Worm (Caenorhabditis elegans): ENCODE data around the gene Y22D7AR.2.
A peak's percentile ranks its signal among the peaks of the same experiment; 100 is the strongest.

Y22D7AR.2 gene

ce11 chrIII:1743081-1743480 is 37.3 kb downstream of the Y22D7AR.2 start:
- TF ChIP-seq dve-1 (tag; optimal IDR thresholded peaks at IDR 0.05) (no peak), che-1 (tag; optimal IDR thresholded peaks at IDR 0.05) (no peak), ahr-1 (tag; optimal IDR thresholded peaks at IDR 0.05) (no peak), unc-55 (GFP tag; optimal IDR thresholded peaks at IDR 0.05) (no peak), pax-1 (tag; optimal IDR thresholded peaks at IDR 0.05) (no peak), nhr-11 (tag; optimal IDR thresholded peaks at IDR 0.05) (no peak), hlh-13 (GFP tag; optimal IDR thresholded peaks at IDR 0.05) (no peak), nhr-232 (tag; optimal IDR thresholded peaks at IDR 0.05) (no peak)

- TF ChIP-seq ceh-34 (tag; optimal IDR thresholded peaks at IDR 0.05): no peak
- peak; percentile 57 for TF ChIP-seq unc-42 (tag; optimal IDR thresholded peaks at IDR 0.05)
- TF ChIP-seq nhr-232 (tag; optimal IDR thresholded peaks at IDR 0.05): no peak
- TF ChIP-seq elt-2 (tag; optimal IDR thresholded peaks at IDR 0.05): no peak
- TF ChIP-seq lim-6 (tag; optimal IDR thresholded peaks at IDR 0.05): no peak
- TF ChIP-seq eyg-1 (tag; optimal IDR thresholded peaks at IDR 0.05): no peak
Observed at ce11 chrIII:1743488-1744020, 37.8 kb downstream of the Y22D7AR.2 start.

ce11 chrIII:1744486-1744885 is 38.7 kb downstream of the Y22D7AR.2 start:
- TF ChIP-seq K02D7.2 (tag; optimal IDR thresholded peaks at IDR 0.05) (no peak), gmeb-2 (tag; optimal IDR thresholded peaks at IDR 0.05) (no peak), pqm-1 (tag; optimal IDR thresholded peaks at IDR 0.05) (no peak), C38D4.7 (GFP tag; optimal IDR thresholded peaks at IDR 0.05) (no peak), syd-9 (tag; optimal IDR thresholded peaks at IDR 0.05) (no peak), ref-2 (tag; optimal IDR thresholded peaks at IDR 0.05) (no peak), fkh-10 (GFP tag; optimal IDR thresholded peaks at IDR 0.05) (no peak), ceh-24 (tag; optimal IDR thresholded peaks at IDR 0.05) (no peak), dmd-4 (tag; optimal IDR thresholded peaks at IDR 0.05; ENCODE audit: borderline replicate concordance) (no peak), pros-1 (tag; optimal IDR thresholded peaks at IDR 0.05) (no peak), ttx-3 (tag; optimal IDR thresholded peaks at IDR 0.05) (no peak), ahr-1 (tag; optimal IDR thresholded peaks at IDR 0.05) (no peak), ceh-30 (tag; optimal IDR thresholded peaks at IDR 0.05) (no peak), lin-11 (tag; optimal IDR thresholded peaks at IDR 0.05) (no peak), nfya-1 (tag; optimal IDR thresholded peaks at IDR 0.05) (no peak), sox-2 (GFP tag; IDR thresholded peaks at IDR 0.05) (no peak), odd-2 (tag; optimal IDR thresholded peaks at IDR 0.05) (no peak), elt-4 (tag; optimal IDR thresholded peaks at IDR 0.05) (no peak), ceh-22 (tag; optimal IDR thresholded peaks at IDR 0.05) (no peak), madf-2 (tag; optimal IDR thresholded peaks at IDR 0.05) (no peak)

- TF ChIP-seq ceh-6 (GFP tag; optimal IDR thresholded peaks at IDR 0.05): no peak
- peak; percentile 95 for TF ChIP-seq unc-42 (tag; optimal IDR thresholded peaks at IDR 0.05)
Observed at ce11 chrIII:1745450-1746127, 39.8 kb downstream of the Y22D7AR.2 start.

- TF ChIP-seq ceh-34 (tag; optimal IDR thresholded peaks at IDR 0.05) (no peak), syd-9 (tag; optimal IDR thresholded peaks at IDR 0.05) (no peak), ceh-45 (GFP tag; IDR thresholded peaks at IDR 0.05) (no peak), pha-4 (tag; optimal IDR thresholded peaks at IDR 0.05) (no peak), fax-1 (tag; optimal IDR thresholded peaks at IDR 0.05) (no peak), ahr-1 (tag; optimal IDR thresholded peaks at IDR 0.05) (no peak), ceh-22 (tag; optimal IDR thresholded peaks at IDR 0.05) (no peak)
Observed at ce11 chrIII:1754842-1755241, 49.1 kb downstream of the Y22D7AR.2 start, which contains the start of gene Y46E12A.3. Gene Y46E12A.3, minus strand, starts transcription at chrIII:1754942.

Data from whole organism, late embryonic.